Worm (Caenorhabditis elegans) whole organism, L4 larva: ENCODE data around the gene T24G10.2.

ENCODE experiments used
- D1046.2 ChIP-seq: fragments of 200-800 bp; sonication (Bioruptor generic); IDR thresholded peaks from 2 replicates; pipeline ENCODE4 v1.3.6; 2022; ENCODE audit warnings: missing genetic modification characterization, missing compliant biosample characterization
- F26F4.8 ChIP-seq: fragments of 200-800 bp; sonication (Bioruptor generic); conservative IDR thresholded peaks from 2 replicates; pipeline ENCODE4 v1.3.6; 2022; ENCODE audit warnings: missing genetic modification characterization, missing compliant biosample characterization
- F37D6.2 ChIP-seq: sonication (generic microtip); optimal IDR thresholded peaks from 2 replicates; lab custom pipeline; 2016; ENCODE audit warnings: mild to moderate bottlenecking, missing genetic modification characterization, missing compliant biosample characterization
- F44E2.7 ChIP-seq: fragments of 200-800 bp; sonication (Bioruptor generic); IDR thresholded peaks from 2 replicates; pipeline ENCODE4 v2.1.2; 2022; ENCODE audit warnings: missing genetic modification characterization, missing compliant biosample characterization
- T20F7.1 ChIP-seq: fragments of 200-800 bp; sonication (Bioruptor generic); optimal IDR thresholded peaks from 2 replicates; lab custom pipeline; 2018; ENCODE audit warnings: mild to moderate bottlenecking, missing genetic modification characterization, missing compliant biosample characterization
- T26A8.4 ChIP-seq: fragments of 200-800 bp; sonication (Bioruptor generic); IDR thresholded peaks from 2 replicates; pipeline ENCODE4 v1.3.6; 2022; ENCODE audit warnings: missing genetic modification characterization, missing compliant biosample characterization
- Y105C5A.15 ChIP-seq: fragments of 200-800 bp; sonication (Bioruptor generic); IDR thresholded peaks from 2 replicates; pipeline ENCODE4 v1.3.6; 2022; ENCODE audit warnings: missing genetic modification characterization, missing compliant biosample characterization
- aha-1 ChIP-seq: fragments of 150-350 bp; peaks from one replicate; lab custom pipeline; 2014; ENCODE audit warnings: missing biosample characterization, missing genetic modification characterization
- arid-1 ChIP-seq: fragments of 200-800 bp; sonication (Bioruptor generic); conservative IDR thresholded peaks from 2 replicates; pipeline ENCODE4 v1.3.6; 2022; ENCODE audit warnings: missing genetic modification reagents, missing genetic modification characterization, missing compliant biosample characterization
- ceh-20 ChIP-seq: fragments of 200-800 bp; sonication (Bioruptor generic); IDR thresholded peaks from 2 replicates; pipeline ENCODE4 v1.3.6; 2022; ENCODE audit warnings: missing genetic modification reagents, missing genetic modification characterization, missing compliant biosample characterization
- ceh-32 ChIP-seq: sonication (generic microtip); optimal IDR thresholded peaks from 2 replicates; lab custom pipeline; 2016; ENCODE audit warnings: mild to moderate bottlenecking, missing genetic modification characterization, missing compliant biosample characterization; ENCODE audit not compliant: poor library complexity
- ces-1 ChIP-seq: fragments of 150-350 bp; sonication (generic microtip); optimal IDR thresholded peaks from 4 replicates; lab custom pipeline; 2014; ENCODE audit warnings: missing biosample characterization, missing genetic modification reagents, missing genetic modification characterization
- daf-12 ChIP-seq: fragments of 150-350 bp; optimal IDR thresholded peaks from 2 replicates; lab custom pipeline; 2014; ENCODE audit warnings: missing biosample characterization, missing genetic modification reagents, missing genetic modification characterization
- daf-16 ChIP-seq, 3 experiments: sonication (generic microtip); optimal IDR thresholded peaks; 2 replicates each; lab custom pipeline; 2016 to 2017; ENCODE audit warnings: missing genetic modification characterization in 3 of 3, missing genetic modification reagents in 3 of 3, mild to moderate bottlenecking in 2 of 3, missing compliant biosample characterization in 2 of 3, missing biosample characterization in 1 of 3, moderate library complexity in 1 of 3
- daf-19 ChIP-seq: fragments of 200-800 bp; sonication (Bioruptor generic); conservative IDR thresholded peaks from 2 replicates; pipeline ENCODE4 v1.3.6; 2022; ENCODE audit warnings: missing genetic modification characterization, missing compliant biosample characterization
- daf-8 ChIP-seq: fragments of 200-800 bp; sonication (Bioruptor generic); IDR thresholded peaks from 2 replicates; pipeline ENCODE4 v1.3.6; 2022; ENCODE audit warnings: missing genetic modification characterization, missing compliant biosample characterization
- dmd-6 ChIP-seq: fragments of 200-800 bp; sonication (Bioruptor generic); IDR thresholded peaks from 2 replicates; pipeline ENCODE4 v1.3.6; 2022; ENCODE audit warnings: missing genetic modification reagents, missing genetic modification characterization, missing compliant biosample characterization
- dpl-1 ChIP-seq: fragments of 150-350 bp; optimal IDR thresholded peaks from 2 replicates; lab custom pipeline; 2014; ENCODE audit warnings: missing biosample characterization, missing genetic modification reagents, missing genetic modification characterization
- hlh-11 ChIP-seq: fragments of 200-800 bp; sonication (Bioruptor generic); optimal IDR thresholded peaks from 2 replicates; lab custom pipeline; 2018; ENCODE audit warnings: mild to moderate bottlenecking, missing genetic modification characterization, missing compliant biosample characterization
- hlh-30 ChIP-seq: sonication (generic microtip); optimal IDR thresholded peaks from 2 replicates; lab custom pipeline; 2017; ENCODE audit warnings: antibody characterized with exemption, mild to moderate bottlenecking, missing genetic modification characterization, missing compliant biosample characterization; ENCODE audit not compliant: insufficient read depth
- hmg-1.1 ChIP-seq: fragments of 200-800 bp; sonication (Bioruptor generic); IDR thresholded peaks from 2 replicates; pipeline ENCODE4 v1.3.6; 2022; ENCODE audit warnings: missing genetic modification reagents, missing genetic modification characterization, missing compliant biosample characterization
- lin-1 ChIP-seq: fragments of 200-800 bp; sonication (Bioruptor generic); IDR thresholded peaks from 2 replicates; pipeline ENCODE4 v1.3.6; 2022; ENCODE audit warnings: missing genetic modification reagents, missing genetic modification characterization, missing compliant biosample characterization
- lin-13 ChIP-seq: fragments of 150-350 bp; optimal IDR thresholded peaks from 2 replicates; lab custom pipeline; 2014; ENCODE audit warnings: missing biosample characterization, missing genetic modification reagents, missing genetic modification characterization
- lin-15B ChIP-seq: fragments of 150-350 bp; sonication (generic microtip); optimal IDR thresholded peaks from 3 replicates; lab custom pipeline; 2014; ENCODE audit warnings: missing biosample characterization, missing genetic modification characterization
- lin-29 ChIP-seq: fragments of 200-800 bp; sonication (Bioruptor generic); IDR thresholded peaks from 2 replicates; pipeline ENCODE4 v1.3.6; 2022; ENCODE audit warnings: missing genetic modification reagents, missing genetic modification characterization, missing compliant biosample characterization
- lin-38 ChIP-seq: fragments of 200-800 bp; sonication (Bioruptor generic); IDR thresholded peaks from 2 replicates; pipeline ENCODE4 v1.3.6; 2022; ENCODE audit warnings: missing genetic modification reagents, missing genetic modification characterization, missing compliant biosample characterization
- mdl-1 ChIP-seq, 2 experiments: fragments of 150-350 bp in 1 of 2; sonication (generic microtip) in 1 of 2; optimal IDR thresholded peaks; 2 replicates each; lab custom pipeline; 2014 to 2017; ENCODE audit warnings: missing biosample characterization in 2 of 2, missing genetic modification characterization in 2 of 2
- mxl-3 ChIP-seq: fragments of 200-800 bp; sonication (Bioruptor generic); optimal IDR thresholded peaks from 2 replicates; lab custom pipeline; 2018; ENCODE audit warnings: mild to moderate bottlenecking, missing genetic modification characterization, missing compliant biosample characterization
- nhr-237 ChIP-seq: sonication (generic microtip); optimal IDR thresholded peaks from 2 replicates; lab custom pipeline; 2017; ENCODE audit warnings: missing biosample characterization, missing genetic modification characterization
- nhr-28 ChIP-seq: fragments of 150-350 bp; optimal IDR thresholded peaks from 2 replicates; lab custom pipeline; 2014; ENCODE audit warnings: missing biosample characterization, missing genetic modification characterization
- nhr-48 ChIP-seq: sonication (generic microtip); optimal IDR thresholded peaks from 2 replicates; lab custom pipeline; 2016; ENCODE audit warnings: mild to moderate bottlenecking, missing genetic modification characterization, missing compliant biosample characterization
- pha-4 ChIP-seq, 2 experiments: fragments of 150-350 bp in 1 of 2; fragments of 200-800 bp in 1 of 2; sonication (Bioruptor generic) in 1 of 2; IDR thresholded peaks in 1 of 2; optimal IDR thresholded peaks in 1 of 2; 2 replicates each; pipeline versions ENCODE4 v1.3.6 to Lab custom; 2014 to 2022; ENCODE audit warnings: missing genetic modification characterization in 2 of 2, missing genetic modification reagents in 2 of 2, missing biosample characterization in 1 of 2, missing compliant biosample characterization in 1 of 2
- skn-1 ChIP-seq: fragments of 150-350 bp; optimal IDR thresholded peaks from 2 replicates; lab custom pipeline; 2014; ENCODE audit warnings: missing biosample characterization, missing genetic modification characterization
- spr-1 ChIP-seq: sonication (generic microtip); optimal IDR thresholded peaks from 2 replicates; lab custom pipeline; 2016; ENCODE audit warnings: mild to moderate bottlenecking, missing genetic modification characterization, missing compliant biosample characterization
- spr-3 ChIP-seq: fragments of 200-800 bp; sonication (Bioruptor generic); optimal IDR thresholded peaks from 2 replicates; lab custom pipeline; 2018; ENCODE audit warnings: mild to moderate bottlenecking, missing genetic modification characterization, missing compliant biosample characterization
- unc-130 ChIP-seq: sonication (generic microtip); optimal IDR thresholded peaks from 2 replicates; lab custom pipeline; 2016; ENCODE audit warnings: missing genetic modification reagents, missing genetic modification characterization, missing compliant biosample characterization
- vab-7 ChIP-seq: fragments of 200-800 bp; sonication (Bioruptor generic); IDR thresholded peaks from 2 replicates; pipeline ENCODE4 v1.3.6; 2022; ENCODE audit warnings: missing genetic modification reagents, missing genetic modification characterization, missing compliant biosample characterization
- zfp-2 ChIP-seq: sonication (generic microtip); optimal IDR thresholded peaks from 2 replicates; lab custom pipeline; 2016; ENCODE audit warnings: mild to moderate bottlenecking, missing genetic modification characterization, missing compliant biosample characterization

Gene T24G10.2

ce11 chrIII:5472693-5473092 is 30.1 kb upstream of the T24G10.2 start:
- 0 out of 2 replicates have a peak, but pooled peaks have one; percentile 48 for TF ChIP-seq T26A8.4 (GFP tag; lab: Robert Waterston, UW)
- 0 out of 2 replicates have a peak, but pooled peaks have one; percentile 51 for TF ChIP-seq lin-1 (GFP tag; lab: Robert Waterston, UW)
- TF ChIP-seq hlh-11 = peak; percentile 72
- no peak for TF ChIP-seq unc-130
- TF ChIP-seq dpl-1 (GFP tag; lab: Kevin White, UChicago) = peak; percentile 9
- no peak for TF ChIP-seq lin-38 (GFP tag; lab: Robert Waterston, UW)
- no peak for TF ChIP-seq dmd-6 (GFP tag; lab: Robert Waterston, UW)
- peak; percentile 74 for TF ChIP-seq nhr-48 (tag; lab: Kevin White, UChicago)
- no peak for TF ChIP-seq ces-1 (GFP tag; lab: Kevin White, UChicago)
- no peak for TF ChIP-seq spr-1 (tag; lab: Kevin White, UChicago)
- TF ChIP-seq nhr-28 (tag; lab: Kevin White, UChicago) = peak; percentile 42
- peak; percentile 58 for TF ChIP-seq mxl-3
- no peak for TF ChIP-seq zfp-2 (tag; lab: Kevin White, UChicago)
- no peak for TF ChIP-seq vab-7
- TF ChIP-seq arid-1 (GFP tag; lab: Robert Waterston, UW) = no peak
- no peak for TF ChIP-seq F44E2.7
- TF ChIP-seq T20F7.1 (GFP tag; lab: Kevin White, UChicago) = no peak
- TF ChIP-seq hmg-1.1 (GFP tag; lab: Robert Waterston, UW) = no peak
- TF ChIP-seq F26F4.8 (GFP tag; lab: Robert Waterston, UW) = no peak
- TF ChIP-seq ceh-32 (tag; lab: Kevin White, UChicago) = no peak
- no peak for TF ChIP-seq spr-3 (GFP tag; lab: Kevin White, UChicago)
- TF ChIP-seq daf-19 (GFP tag; lab: Robert Waterston, UW) = no peak
- no peak for TF ChIP-seq daf-16 (GFP tag; optimal IDR thresholded peaks at IDR 0.05; lab: Kevin White, UChicago)
- TF ChIP-seq daf-16 (tag; optimal IDR thresholded peaks at IDR 0.05; lab: Kevin White, UChicago) = no peak
- TF ChIP-seq mdl-1 (tag; optimal IDR thresholded peaks at IDR 0.05; lab: Kevin White, UChicago) = peak in 1 of 2 experiments; percentile 74
- TF ChIP-seq skn-1 (tag; lab: Kevin White, UChicago) = no peak
- peak; percentile 38 for TF ChIP-seq aha-1 (tag; lab: Kevin White, UChicago)
- TF ChIP-seq lin-13 = no peak
- TF ChIP-seq lin-15B (tag; lab: Kevin White, UChicago) = no peak
- TF ChIP-seq daf-12 (tag; lab: Kevin White, UChicago) = no peak
- TF ChIP-seq D1046.2 (GFP tag; lab: Robert Waterston, UW) = no peak
- TF ChIP-seq F37D6.2 (tag; lab: Kevin White, UChicago) = no peak
- no peak for TF ChIP-seq Y105C5A.15 (GFP tag; lab: Robert Waterston, UW)

DNA sequence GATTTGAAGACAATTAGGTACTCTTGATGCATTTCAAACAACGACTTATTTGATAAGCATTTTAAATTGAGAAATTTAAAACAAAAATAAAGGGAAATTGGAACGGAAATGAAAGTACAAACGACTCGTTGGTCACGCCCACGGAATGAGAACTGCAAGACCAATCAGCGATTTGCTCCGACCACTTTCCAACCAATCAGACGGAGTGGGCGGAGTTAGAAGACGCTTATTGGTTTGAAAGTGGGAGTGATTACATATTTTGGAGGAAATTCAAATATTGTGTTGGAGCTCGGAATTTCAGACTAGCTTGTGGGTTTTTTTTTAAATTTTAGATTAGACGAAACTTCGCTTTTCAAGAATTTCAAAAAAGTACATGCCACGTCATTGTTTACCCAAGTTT is 26.5 kb upstream of the T24G10.2 start:
- TF ChIP-seq ces-1 (GFP tag; lab: Kevin White, UChicago) (no peak), nhr-48 (tag; lab: Kevin White, UChicago) (no peak), pha-4 (GFP tag; IDR thresholded peaks at IDR 0.05; lab: Robert Waterston, UW) (no peak), pha-4 (tag; optimal IDR thresholded peaks at IDR 0.05; lab: Kevin White, UChicago) (no peak), spr-3 (GFP tag; lab: Kevin White, UChicago) (no peak), nhr-237 (tag; lab: Kevin White, UChicago) (no peak), daf-8 (GFP tag; lab: Robert Waterston, UW) (no peak), ceh-20 (GFP tag; lab: Robert Waterston, UW) (no peak), hmg-1.1 (GFP tag; lab: Robert Waterston, UW) (no peak), hlh-30 (no peak), ceh-32 (tag; lab: Kevin White, UChicago) (no peak), lin-29 (no peak)
- TF ChIP-seq, all 104 proteins: peak for 0
